Fruit fly (Drosophila melanogaster) whole organism, pupa: ENCODE data around the gene Lasp.

Experiments used
- CG10348 ChIP-seq: fragments of 200-800 bp; sonication (Bioruptor generic); IDR thresholded peaks from 2 replicates; pipeline ENCODE4 v1.3.6; 2022; ENCODE audit warnings: missing biosample characterization, missing genetic modification characterization
- CG12605 ChIP-seq: fragments of 200-800 bp; sonication (Bioruptor generic); IDR thresholded peaks from 2 replicates; pipeline ENCODE4 v1.3.6; 2022; ENCODE audit warnings: missing biosample characterization, missing genetic modification characterization
- CG13204 ChIP-seq: fragments of 200-800 bp; sonication (Bioruptor generic); optimal IDR thresholded peaks from 2 replicates; lab custom pipeline; 2018; ENCODE audit warnings: missing biosample characterization, mild to moderate bottlenecking, missing genetic modification characterization, moderate library complexity
- CG14655 ChIP-seq: fragments of 200-800 bp; sonication (Bioruptor generic); optimal IDR thresholded peaks from 3 replicates; lab custom pipeline; 2017; ENCODE audit warnings: mild to moderate bottlenecking, missing biosample characterization, missing genetic modification reagents, missing genetic modification characterization
- CG15710 ChIP-seq: fragments of 200-800 bp; sonication (Bioruptor generic); optimal IDR thresholded peaks from 2 replicates; lab custom pipeline; 2018; ENCODE audit warnings: missing biosample characterization, mild to moderate bottlenecking, missing genetic modification characterization, moderate library complexity
- CG17806 ChIP-seq: fragments of 200-800 bp; sonication (Bioruptor generic); optimal IDR thresholded peaks from 2 replicates; lab custom pipeline; 2018; ENCODE audit warnings: missing biosample characterization, mild to moderate bottlenecking, missing genetic modification characterization, moderate library complexity
- CG32121 ChIP-seq: fragments of 200-800 bp; sonication (Bioruptor generic); IDR thresholded peaks from 2 replicates; pipeline ENCODE4 v1.3.6; 2022; ENCODE audit warnings: missing biosample characterization, missing genetic modification characterization
- CG34367 ChIP-seq: fragments of 200-800 bp; sonication (Bioruptor generic); optimal IDR thresholded peaks from 2 replicates; lab custom pipeline; 2018; ENCODE audit warnings: missing biosample characterization, mild to moderate bottlenecking, missing genetic modification characterization
- CG4496 ChIP-seq: fragments of 200-800 bp; sonication (Bioruptor generic); IDR thresholded peaks from 3 replicates; pipeline ENCODE4 v1.3.6; 2022; ENCODE audit warnings: missing biosample characterization, missing genetic modification characterization
- CG8159 ChIP-seq: fragments of 200-800 bp; sonication (Bioruptor generic); optimal IDR thresholded peaks from 3 replicates; lab custom pipeline; 2018; ENCODE audit warnings: missing biosample characterization, mild to moderate bottlenecking, missing genetic modification characterization, moderate library complexity
- CG8301 ChIP-seq: fragments of 200-800 bp; sonication (Bioruptor generic); optimal IDR thresholded peaks from 2 replicates; lab custom pipeline; 2018; ENCODE audit warnings: missing biosample characterization, mild to moderate bottlenecking, missing genetic modification characterization
- CG9948 ChIP-seq: fragments of 200-800 bp; sonication (Bioruptor generic); optimal IDR thresholded peaks from 2 replicates; lab custom pipeline; 2018; ENCODE audit warnings: missing biosample characterization, mild to moderate bottlenecking, missing genetic modification characterization, moderate library complexity
- D1 ChIP-seq: fragments of 200-800 bp; sonication (Bioruptor generic); optimal IDR thresholded peaks from 2 replicates; lab custom pipeline; 2018; ENCODE audit warnings: missing biosample characterization, mild to moderate bottlenecking, missing genetic modification characterization, moderate library complexity
- EcR ChIP-seq: fragments of 200-800 bp; sonication (Bioruptor generic); optimal IDR thresholded peaks from 3 replicates; lab custom pipeline; 2019; ENCODE audit warnings: missing biosample characterization, missing genetic modification characterization, mild to moderate bottlenecking, moderate library complexity, missing genetic modification reagents
- Ets98B ChIP-seq: fragments of 200-800 bp; sonication (Bioruptor generic); IDR thresholded peaks from 2 replicates; pipeline ENCODE4 v1.3.6; 2022; ENCODE audit warnings: missing biosample characterization, missing genetic modification characterization
- Pif1A ChIP-seq: fragments of 200-800 bp; sonication (Bioruptor generic); optimal IDR thresholded peaks from 3 replicates; lab custom pipeline; 2016; ENCODE audit warnings: missing biosample characterization, missing genetic modification characterization
- Pif1B ChIP-seq: fragments of 200-800 bp; sonication (Bioruptor generic); optimal IDR thresholded peaks from 3 replicates; lab custom pipeline; 2016; ENCODE audit warnings: missing biosample characterization, missing genetic modification characterization
- Snoo ChIP-seq: fragments of 200-800 bp; sonication (Bioruptor generic); optimal IDR thresholded peaks from 3 replicates; lab custom pipeline; 2017; ENCODE audit warnings: missing biosample characterization, mild to moderate bottlenecking, missing genetic modification characterization, inconsistent platforms
- fd96Ca ChIP-seq: fragments of 200-800 bp; sonication (Bioruptor generic); IDR thresholded peaks from 3 replicates; pipeline ENCODE4 v1.3.6; 2022; ENCODE audit warnings: missing biosample characterization, missing genetic modification characterization
- gl ChIP-seq: fragments of 200-800 bp; sonication (Bioruptor generic); optimal IDR thresholded peaks from 2 replicates; lab custom pipeline; 2018; ENCODE audit warnings: missing biosample characterization, mild to moderate bottlenecking, missing genetic modification characterization
- rn ChIP-seq: fragments of 200-800 bp; sonication (Bioruptor generic); IDR thresholded peaks from 2 replicates; pipeline ENCODE4 v1.3.6; 2022; ENCODE audit warnings: missing biosample characterization, missing genetic modification characterization

The Lasp gene

DNA sequence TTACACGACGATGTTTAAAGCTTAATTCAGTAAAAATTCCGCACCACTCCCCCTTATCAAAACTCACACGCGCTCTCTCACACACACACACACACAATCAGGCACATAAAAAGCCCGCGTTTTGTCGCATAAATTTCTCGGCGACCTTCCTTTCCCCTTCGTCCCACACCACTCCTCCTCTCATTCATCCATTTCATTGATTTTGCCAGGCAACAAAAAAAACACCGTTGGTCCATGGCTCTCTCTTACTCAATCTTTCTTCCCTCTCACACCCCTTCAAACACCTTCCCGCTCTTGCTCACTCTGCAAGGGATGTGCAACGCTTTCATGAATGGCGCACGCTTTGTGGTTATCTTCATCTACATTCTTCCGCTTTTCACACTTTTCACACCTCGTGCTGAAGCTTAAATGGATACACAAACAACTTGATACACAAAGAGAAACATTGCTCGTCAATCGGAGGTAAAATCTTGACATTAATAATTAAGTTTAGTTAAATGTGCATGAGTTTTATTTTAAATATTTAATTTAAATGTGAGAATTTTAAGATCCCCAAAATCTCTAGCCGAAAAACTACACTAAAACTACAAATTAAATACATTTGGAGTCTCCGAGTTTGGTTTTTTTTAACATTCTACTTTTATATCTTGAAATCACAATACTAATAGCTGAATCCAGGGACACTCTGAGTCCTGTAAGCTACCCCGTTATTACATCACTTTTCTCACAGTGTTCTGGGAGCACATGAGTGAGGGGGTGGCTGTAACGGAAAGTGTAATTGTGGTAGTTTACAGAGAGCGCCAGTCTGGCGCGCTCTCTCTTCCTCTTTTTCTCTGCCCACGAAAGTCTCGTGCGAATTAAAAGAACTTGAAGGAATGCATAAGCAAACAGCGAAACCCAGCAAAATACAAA is 51.3 kb downstream of the Lasp start:
- TF ChIP-seq EcR (GFP tag; lab: Kevin White, UChicago) (peak; percentile 7), Ets98B (GFP tag; lab: Robert Waterston, UW) (peak; percentile 89), CG9948 (tag; lab: Kevin White, UChicago) (peak; percentile 98), CG8301 (peak; percentile 97), CG17806 (tag; lab: Kevin White, UChicago) (peak; percentile 96), CG10348 (peak; percentile 75; the same call in 1 of the 2 replicates), CG34367 (tag; lab: Kevin White, UChicago) (peak; percentile 92), gl (peak; percentile 90), rn (GFP tag; lab: Robert Waterston, UW) (peak; percentile 96), CG13204 (peak; percentile 84), CG12605 (GFP tag; lab: Robert Waterston, UW) (peak; percentile 87), CG14655 (peak; percentile 99), Pif1A (peak; percentile 97), fd96Ca (GFP tag; lab: Robert Waterston, UW) (peak; percentile 95), Snoo (tag; lab: Kevin White, UChicago) (peak; percentile 97), D1 (tag; lab: Kevin White, UChicago) (peak; percentile 98), CG15710 (peak; percentile 98), CG32121 (peak; percentile 94), CG4496 (GFP tag; lab: Robert Waterston, UW) (peak; percentile 96), Pif1B (GFP tag; lab: Kevin White, UChicago) (peak; percentile 96), CG8159 (tag; lab: Kevin White, UChicago) (peak; percentile 98)

DNA sequence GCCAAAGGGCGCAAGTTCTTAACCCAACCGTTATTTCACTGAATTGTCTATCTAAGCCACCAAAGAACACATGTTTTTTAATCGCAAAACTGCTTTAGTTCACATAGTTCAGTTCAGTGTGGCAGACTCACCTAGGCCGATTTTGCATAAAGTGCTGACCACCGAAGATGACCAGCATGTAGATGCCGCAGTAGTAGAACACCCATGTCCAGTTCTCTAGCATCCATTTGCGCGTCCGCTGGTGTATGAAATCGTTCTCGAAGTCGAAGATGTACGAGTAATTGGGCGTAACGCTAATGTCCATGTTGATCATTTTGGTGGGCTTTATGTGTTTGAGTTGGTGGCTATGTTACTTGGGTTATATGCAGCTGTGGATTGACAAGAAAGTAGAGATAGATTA is 52.4 kb downstream of the Lasp start:
- no peak for TF ChIP-seq Pif1A
- TF ChIP-seq CG15710: no peak
- TF ChIP-seq EcR (GFP tag; lab: Kevin White, UChicago): no peak
- TF ChIP-seq fd96Ca (GFP tag; lab: Robert Waterston, UW): no peak
- no peak for TF ChIP-seq Pif1B (GFP tag; lab: Kevin White, UChicago)
- no peak for TF ChIP-seq CG10348
- no peak for TF ChIP-seq CG12605 (GFP tag; lab: Robert Waterston, UW)
- TF ChIP-seq CG13204: no peak
- no peak for TF ChIP-seq CG4496 (GFP tag; lab: Robert Waterston, UW)
- TF ChIP-seq CG14655: no peak
- TF ChIP-seq D1 (tag; lab: Kevin White, UChicago): no peak
- TF ChIP-seq CG9948 (tag; lab: Kevin White, UChicago): no peak
- TF ChIP-seq CG34367 (tag; lab: Kevin White, UChicago): no peak
- no peak for TF ChIP-seq CG8301
- TF ChIP-seq CG32121: no peak
- no peak for TF ChIP-seq Ets98B (GFP tag; lab: Robert Waterston, UW)

DNA sequence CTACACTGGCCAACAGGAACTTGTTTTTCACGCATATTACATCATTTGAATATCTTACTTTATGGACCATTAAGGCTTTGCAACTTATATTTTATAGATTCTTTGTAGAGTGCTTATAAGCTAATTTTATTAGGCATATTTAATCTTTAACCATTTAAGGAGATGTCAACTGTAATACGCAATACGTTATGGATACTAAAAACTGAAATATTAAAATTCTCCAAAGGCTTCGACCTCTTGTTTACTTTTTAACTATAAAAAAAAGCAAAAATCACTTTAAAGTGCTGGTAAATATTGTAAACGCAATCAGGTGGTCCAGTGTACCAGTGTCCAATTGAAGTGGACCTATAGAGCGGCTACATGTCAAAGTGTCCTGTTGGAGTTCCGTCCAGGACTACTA is 54.5 kb downstream of the Lasp start:
- TF ChIP-seq CG4496 (GFP tag; lab: Robert Waterston, UW) (no peak), CG32121 (no peak), CG14655 (peak; percentile 68), Snoo (tag; lab: Kevin White, UChicago) (no peak), D1 (tag; lab: Kevin White, UChicago) (no peak), CG8159 (tag; lab: Kevin White, UChicago) (peak; percentile 51), fd96Ca (GFP tag; lab: Robert Waterston, UW) (peak; percentile 11; the same call in 1 of the 3 replicates), Pif1B (GFP tag; lab: Kevin White, UChicago) (no peak), gl (no peak), CG9948 (tag; lab: Kevin White, UChicago) (peak; percentile 58), CG15710 (peak; percentile 21), CG12605 (GFP tag; lab: Robert Waterston, UW) (no peak), CG34367 (tag; lab: Kevin White, UChicago) (peak; percentile 6), CG17806 (tag; lab: Kevin White, UChicago) (peak; percentile 25), CG13204 (no peak), CG8301 (peak; percentile 55)

DNA sequence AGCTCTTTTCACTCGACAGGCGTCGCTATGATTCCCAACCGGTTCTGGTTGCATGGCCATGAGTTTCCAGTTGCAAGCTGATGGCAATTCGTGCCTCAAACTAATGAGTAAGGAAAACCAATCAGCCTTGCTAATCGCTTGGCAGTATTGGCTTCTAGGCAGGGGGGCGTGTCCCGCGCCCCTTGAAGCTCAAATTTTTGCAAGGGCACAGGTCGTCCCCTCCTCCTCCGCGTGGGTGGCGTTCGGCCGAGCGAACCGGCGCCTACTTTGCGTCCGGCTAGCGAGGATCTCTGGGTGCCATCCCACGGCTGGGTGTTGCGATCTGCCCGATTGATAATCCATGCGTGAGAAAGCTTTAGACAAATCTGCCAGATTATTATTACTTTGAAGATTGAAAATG is 57.8 kb downstream of the Lasp start:
- TF ChIP-seq CG14655: no peak
- no peak for TF ChIP-seq Snoo (tag; lab: Kevin White, UChicago)
- no peak for TF ChIP-seq Ets98B (GFP tag; lab: Robert Waterston, UW)
- TF ChIP-seq CG13204: no peak
- no peak for TF ChIP-seq CG10348
- TF ChIP-seq D1 (tag; lab: Kevin White, UChicago): no peak
- TF ChIP-seq gl: no peak
- TF ChIP-seq CG8301: no peak
- TF ChIP-seq fd96Ca (GFP tag; lab: Robert Waterston, UW): no peak
- TF ChIP-seq CG4496 (GFP tag; lab: Robert Waterston, UW): no peak
- no peak for TF ChIP-seq CG32121
- TF ChIP-seq Pif1B (GFP tag; lab: Kevin White, UChicago): no peak

DNA sequence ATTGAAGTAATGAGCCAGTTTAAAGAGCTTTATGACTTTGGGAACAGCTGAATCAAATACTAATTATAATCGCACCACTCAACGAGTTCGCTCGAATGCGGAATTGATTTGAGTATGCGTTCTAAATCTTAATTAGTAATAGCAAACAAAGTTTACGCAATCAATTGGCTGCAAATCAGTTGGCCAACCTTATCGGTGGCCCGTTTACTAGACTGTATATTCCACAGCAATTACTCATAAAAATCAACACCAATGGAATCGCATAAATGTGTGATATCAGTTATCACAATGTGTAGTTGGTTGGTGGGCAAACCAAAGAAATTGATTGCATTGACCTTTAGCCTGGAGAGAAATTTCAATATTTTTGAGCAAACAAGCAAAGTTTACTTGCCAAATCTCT is 58.9 kb downstream of the Lasp start:
- no peak for TF ChIP-seq CG4496 (GFP tag; lab: Robert Waterston, UW)
- TF ChIP-seq rn (GFP tag; lab: Robert Waterston, UW): no peak
- no peak for TF ChIP-seq CG34367 (tag; lab: Kevin White, UChicago)
- no peak for TF ChIP-seq gl
- TF ChIP-seq CG14655: no peak
- TF ChIP-seq CG13204: no peak
- TF ChIP-seq Ets98B (GFP tag; lab: Robert Waterston, UW): no peak
- TF ChIP-seq CG8159 (tag; lab: Kevin White, UChicago): no peak
- TF ChIP-seq fd96Ca (GFP tag; lab: Robert Waterston, UW): no peak
- TF ChIP-seq CG8301: no peak
- no peak for TF ChIP-seq Snoo (tag; lab: Kevin White, UChicago)
- TF ChIP-seq D1 (tag; lab: Kevin White, UChicago): no peak
- TF ChIP-seq Pif1A: no peak
- no peak for TF ChIP-seq CG12605 (GFP tag; lab: Robert Waterston, UW)
- no peak for TF ChIP-seq CG10348
